Worm (Caenorhabditis elegans) whole organism, L3 larva: ENCODE data around the gene T26C12.2.

Experiments used
- R02D3.7 ChIP-seq: fragments of 150-350 bp; optimal IDR thresholded peaks from 2 replicates; lab custom pipeline; 2014; ENCODE audit warnings: missing biosample characterization, missing genetic modification characterization
- aly-2 ChIP-seq: fragments of 150-350 bp; optimal IDR thresholded peaks from 2 replicates; lab custom pipeline; 2014; ENCODE audit warnings: missing biosample characterization, missing genetic modification characterization
- ama-1 ChIP-seq: fragments of 150-350 bp; optimal IDR thresholded peaks from 2 replicates; lab custom pipeline; 2018
- fos-1 ChIP-seq: fragments of 150-350 bp; optimal IDR thresholded peaks from 2 replicates; lab custom pipeline; 2014; ENCODE audit warnings: missing biosample characterization, missing genetic modification characterization
- lin-39 ChIP-seq: fragments of 150-350 bp; optimal IDR thresholded peaks from 2 replicates; lab custom pipeline; 2018; ENCODE audit warnings: missing biosample characterization, missing genetic modification reagents, missing genetic modification characterization
- nhr-11 ChIP-seq: fragments of 150-350 bp; optimal IDR thresholded peaks from 2 replicates; lab custom pipeline; 2014; ENCODE audit warnings: missing biosample characterization, missing genetic modification characterization
- pqm-1 ChIP-seq: fragments of 150-350 bp; optimal IDR thresholded peaks from 2 replicates; lab custom pipeline; 2017; ENCODE audit warnings: missing biosample characterization, missing genetic modification characterization, inconsistent platforms
- tbx-2 ChIP-seq: sonication (generic microtip); optimal IDR thresholded peaks from 2 replicates; lab custom pipeline; 2016; ENCODE audit warnings: mild to moderate bottlenecking, missing genetic modification characterization, missing compliant biosample characterization
- zag-1 ChIP-seq: fragments of 150-350 bp; optimal IDR thresholded peaks from 2 replicates; lab custom pipeline; 2014; ENCODE audit warnings: missing biosample characterization, missing genetic modification characterization
- ztf-11 ChIP-seq: fragments of 150-350 bp; optimal IDR thresholded peaks from 2 replicates; lab custom pipeline; 2014; ENCODE audit warnings: missing biosample characterization, missing genetic modification characterization

DNA sequence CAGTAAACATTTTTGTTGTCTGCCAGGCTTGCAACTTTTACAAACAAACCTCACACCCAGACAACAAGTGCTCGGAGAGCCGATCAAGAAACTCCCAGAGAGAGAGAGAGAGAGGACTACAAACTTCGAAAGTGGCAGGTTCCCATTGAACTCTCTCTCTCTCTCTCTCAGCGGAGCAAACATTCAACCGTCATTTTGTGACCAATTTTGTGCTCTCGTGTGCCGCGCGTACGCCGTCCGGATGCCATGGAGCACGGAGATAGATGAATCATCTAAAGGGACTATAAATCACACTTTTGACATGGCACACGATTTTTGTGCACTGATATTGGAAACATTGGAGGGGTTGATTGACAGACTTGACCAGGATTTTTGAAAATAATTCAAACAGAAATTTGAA is 43.3 kb upstream of the T26C12.2 start:
- TF ChIP-seq R02D3.7 (tag; lab: Kevin White, UChicago): no peak
- TF ChIP-seq ztf-11 (tag; lab: Kevin White, UChicago): no peak
- no peak for TF ChIP-seq ama-1 (lab: Kevin White, UChicago)
- TF ChIP-seq zag-1: no peak
- TF ChIP-seq nhr-11: no peak
- no peak for TF ChIP-seq lin-39 (tag; lab: Kevin White, UChicago)
- no peak for TF ChIP-seq aly-2
- no peak for TF ChIP-seq pqm-1 (tag; lab: Kevin White, UChicago)
- TF ChIP-seq tbx-2 (tag; lab: Kevin White, UChicago): no peak
- no peak for TF ChIP-seq fos-1 (tag; lab: Kevin White, UChicago)
